Fruit fly (Drosophila melanogaster) Kc167 (cell line): ENCODE results near the gene CkIalpha.
A peak's percentile ranks its signal among the peaks of the same experiment; 100 is the strongest.

Experiments used
- Myc ChIP-seq: fragments of >200 bp; optimal IDR thresholded peaks from 2 replicates; lab custom pipeline; 2017; ENCODE audit warnings: missing external identifiers
- Sin3A ChIP-seq: fragments of >200 bp; optimal IDR thresholded peaks from 2 replicates; lab custom pipeline; 2018; ENCODE audit warnings: missing external identifiers
- h ChIP-seq: fragments of >200 bp; optimal IDR thresholded peaks from 3 replicates; lab custom pipeline; 2018; ENCODE audit warnings: missing external identifiers
- insv ChIP-seq: fragments of >200 bp; optimal IDR thresholded peaks from 3 replicates; lab custom pipeline; 2018; ENCODE audit warnings: missing external identifiers
- psq ChIP-seq: fragments of >200 bp; optimal IDR thresholded peaks from 2 replicates; lab custom pipeline; 2017; ENCODE audit warnings: missing external identifiers
- ttk ChIP-seq: sonication (Bioruptor generic); optimal IDR thresholded peaks from 2 replicates; lab custom pipeline; 2017; ENCODE audit warnings: missing external identifiers

Gene CkIalpha

dm6 chrX:12633204-12633603 is 20.2 kb upstream of the CkIalpha start:
- TF ChIP-seq psq (lab: Kevin White, UChicago) (no peak), Sin3A (no peak), h (lab: Kevin White, UChicago) (no peak), Myc (lab: Kevin White, UChicago) (no peak), insv (lab: Kevin White, UChicago) (no peak), ttk (lab: Kevin White, UChicago) (no peak)

dm6 chrX:12633992-12634391 is 19.4 kb upstream of the CkIalpha start:
- no peak for TF ChIP-seq psq (lab: Kevin White, UChicago)
- no peak for TF ChIP-seq insv (lab: Kevin White, UChicago)
- no peak for TF ChIP-seq Myc (lab: Kevin White, UChicago)
- no peak for TF ChIP-seq ttk (lab: Kevin White, UChicago)

- TF ChIP-seq Sin3A (no peak), insv (lab: Kevin White, UChicago) (no peak), ttk (lab: Kevin White, UChicago) (no peak), psq (lab: Kevin White, UChicago) (no peak), h (lab: Kevin White, UChicago) (no peak), Myc (lab: Kevin White, UChicago) (no peak)
Observed at dm6 chrX:12645361-12645760, 8.1 kb upstream of the CkIalpha start.

dm6 chrX:12651613-12652012 is 1.8 kb upstream of the CkIalpha start:
- TF ChIP-seq h (lab: Kevin White, UChicago), result no peak
- no peak for TF ChIP-seq ttk (lab: Kevin White, UChicago)
- peak; percentile 6 for TF ChIP-seq insv (lab: Kevin White, UChicago)
- TF ChIP-seq psq (lab: Kevin White, UChicago), result no peak
- TF ChIP-seq Myc (lab: Kevin White, UChicago), result no peak
- TF ChIP-seq Sin3A, result no peak

- TF ChIP-seq psq (lab: Kevin White, UChicago) (no peak), ttk (lab: Kevin White, UChicago) (no peak), Myc (lab: Kevin White, UChicago) (no peak), Sin3A (no peak), insv (lab: Kevin White, UChicago) (no peak), h (lab: Kevin White, UChicago) (no peak)
Observed at dm6 chrX:12654288-12654729, 883 bp downstream of the CkIalpha start.

- no peak for TF ChIP-seq Sin3A
- TF ChIP-seq insv (lab: Kevin White, UChicago), result no peak
- TF ChIP-seq h (lab: Kevin White, UChicago), result no peak
- TF ChIP-seq ttk (lab: Kevin White, UChicago), result no peak
- no peak for TF ChIP-seq Myc (lab: Kevin White, UChicago)
- no peak for TF ChIP-seq psq (lab: Kevin White, UChicago)
Observed at dm6 chrX:12658400-12658998, 5.1 kb downstream of the CkIalpha start.

dm6 chrX:12658999-12659560 is 5.7 kb downstream of the CkIalpha start, which contains the start of gene Tis11:
TSS of gene Tis11 (plus strand) at chrX:12659415.
- TF ChIP-seq Sin3A, result no peak
- no peak for TF ChIP-seq h (lab: Kevin White, UChicago)

dm6 chrX:12660030-12660630 is 6.7 kb downstream of the CkIalpha start:
- TF ChIP-seq h (lab: Kevin White, UChicago), result no peak
- no peak for TF ChIP-seq psq (lab: Kevin White, UChicago)

dm6 chrX:12661435-12661949 is 8.1 kb downstream of the CkIalpha start:
- TF ChIP-seq h (lab: Kevin White, UChicago) (no peak), psq (lab: Kevin White, UChicago) (no peak), Myc (lab: Kevin White, UChicago) (no peak), Sin3A (no peak), insv (lab: Kevin White, UChicago) (no peak), ttk (lab: Kevin White, UChicago) (no peak)

dm6 chrX:12662679-12663463 is 9.4 kb downstream of the CkIalpha start:
- TF ChIP-seq insv (lab: Kevin White, UChicago), result no peak

- TF ChIP-seq insv (lab: Kevin White, UChicago) (no peak), Myc (lab: Kevin White, UChicago) (no peak), ttk (lab: Kevin White, UChicago) (no peak), psq (lab: Kevin White, UChicago) (no peak), h (lab: Kevin White, UChicago) (no peak), Sin3A (no peak)
Observed at dm6 chrX:12663464-12663938, 10.1 kb downstream of the CkIalpha start.
